Fruit fly (Drosophila melanogaster) whole organism, embryonic: ENCODE measurements around the gene Erk7.
A peak's percentile ranks its signal among the peaks of the same experiment; 100 is the strongest.

Experiments
- Ada2b ChIP-seq: fragments of 200-800 bp; sonication (Bioruptor generic); IDR thresholded peaks from 2 replicates; pipeline ENCODE4 v1.3.6; 2022; ENCODE audit warnings: missing biosample characterization, missing genetic modification characterization
- Bgb ChIP-seq: fragments of 200-800 bp; sonication (Bioruptor generic); IDR thresholded peaks from 2 replicates; pipeline ENCODE4 v1.3.6; 2022; ENCODE audit warnings: missing biosample characterization, missing genetic modification characterization; ENCODE audit not compliant: partially characterized antibody
- CG10267 ChIP-seq: fragments of 200-800 bp; sonication (Bioruptor generic); optimal IDR thresholded peaks from 2 replicates; lab custom pipeline; 2018; ENCODE audit warnings: missing biosample characterization, mild to moderate bottlenecking, missing genetic modification characterization, moderate library complexity
- CG11560 ChIP-seq: fragments of 200-800 bp; sonication (Bioruptor generic); IDR thresholded peaks from 3 replicates; pipeline ENCODE4 v1.3.6; 2022; ENCODE audit warnings: missing biosample characterization, missing genetic modification characterization
- CG11695 ChIP-seq: fragments of 200-800 bp; sonication (Bioruptor generic); IDR thresholded peaks from 3 replicates; pipeline ENCODE4 v1.3.6; 2022; ENCODE audit warnings: missing biosample characterization, missing genetic modification characterization
- CG14050 ChIP-seq: fragments of 200-800 bp; sonication (Bioruptor generic); IDR thresholded peaks from 3 replicates; pipeline ENCODE4 v1.3.6; 2022; ENCODE audit warnings: missing biosample characterization, missing genetic modification characterization
- CG1792 ChIP-seq: fragments of 200-800 bp; sonication (Bioruptor generic); optimal IDR thresholded peaks from 2 replicates; lab custom pipeline; 2016; ENCODE audit warnings: missing biosample characterization, missing genetic modification characterization
- CG18011 ChIP-seq: fragments of 200-800 bp; sonication (Bioruptor generic); optimal IDR thresholded peaks from 2 replicates; lab custom pipeline; 2017; ENCODE audit warnings: missing biosample characterization, missing genetic modification characterization, mild to moderate bottlenecking, moderate library complexity, missing genotype
- CG18764 ChIP-seq: fragments of 200-800 bp; sonication (Bioruptor generic); optimal IDR thresholded peaks from 3 replicates; lab custom pipeline; 2016; ENCODE audit warnings: missing biosample characterization, missing genetic modification characterization
- CG3281 ChIP-seq: fragments of 200-800 bp; sonication (Bioruptor generic); optimal IDR thresholded peaks from 3 replicates; lab custom pipeline; 2017; ENCODE audit warnings: missing biosample characterization, mild to moderate bottlenecking, missing genetic modification characterization
- CG34224 ChIP-seq: fragments of 200-800 bp; sonication (Bioruptor generic); IDR thresholded peaks from 3 replicates; pipeline ENCODE4 v1.3.6; 2022; ENCODE audit warnings: missing biosample characterization, missing genetic modification characterization; ENCODE audit not compliant: partially characterized antibody
- CG4282 ChIP-seq: fragments of 200-800 bp; sonication (Bioruptor generic); optimal IDR thresholded peaks from 2 replicates; lab custom pipeline; 2016; ENCODE audit warnings: missing biosample characterization, missing genetic modification characterization
- CG4404 ChIP-seq: fragments of 200-800 bp; sonication (Bioruptor generic); IDR thresholded peaks from 2 replicates; pipeline ENCODE4 v1.3.6; 2022; ENCODE audit warnings: missing biosample characterization, missing genetic modification characterization
- CG4854 ChIP-seq: fragments of 200-800 bp; sonication (Bioruptor generic); optimal IDR thresholded peaks from 2 replicates; lab custom pipeline; 2016; ENCODE audit warnings: missing biosample characterization, missing genetic modification characterization, inconsistent platforms
- CG6683 ChIP-seq: fragments of 200-800 bp; sonication (Bioruptor generic); optimal IDR thresholded peaks from 2 replicates; lab custom pipeline; 2017; ENCODE audit warnings: missing biosample characterization, mild to moderate bottlenecking, missing genetic modification characterization, missing genetic modification reagents
- CG9437 ChIP-seq: fragments of 200-800 bp; sonication (Bioruptor generic); optimal IDR thresholded peaks from 2 replicates; lab custom pipeline; 2018; ENCODE audit warnings: missing biosample characterization, mild to moderate bottlenecking, missing genetic modification characterization
- CG9727 ChIP-seq: fragments of 200-800 bp; sonication (Bioruptor generic); optimal IDR thresholded peaks from 3 replicates; lab custom pipeline; 2017; ENCODE audit warnings: missing biosample characterization, mild to moderate bottlenecking, missing genetic modification characterization
- CG9932 ChIP-seq: fragments of 200-800 bp; sonication (Bioruptor generic); IDR thresholded peaks from 2 replicates; pipeline ENCODE4 v1.3.6; 2022; ENCODE audit warnings: missing biosample characterization, missing genetic modification characterization
- D19B ChIP-seq: fragments of 200-800 bp; sonication (Bioruptor generic); optimal IDR thresholded peaks from 2 replicates; lab custom pipeline; 2017; ENCODE audit warnings: missing biosample characterization, mild to moderate bottlenecking, missing genetic modification characterization
- Deaf1 ChIP-seq: fragments of 200-800 bp; optimal IDR thresholded peaks from 3 replicates; lab custom pipeline; 2019; ENCODE audit warnings: missing biosample characterization, mild to moderate bottlenecking, missing genetic modification characterization, moderate library complexity
- E2f1 ChIP-seq: fragments of 200-800 bp; sonication (Bioruptor generic); IDR thresholded peaks from 2 replicates; pipeline ENCODE4 v1.3.6; 2022; ENCODE audit warnings: missing biosample characterization, missing genetic modification characterization
- E2f2 ChIP-seq: fragments of 200-800 bp; sonication (Bioruptor generic); IDR thresholded peaks from 2 replicates; pipeline ENCODE4 v1.3.6; 2022; ENCODE audit warnings: missing biosample characterization, missing genetic modification characterization
- Elba2 ChIP-seq: fragments of 200-800 bp; sonication (Bioruptor generic); optimal IDR thresholded peaks from 3 replicates; lab custom pipeline; 2016; ENCODE audit warnings: missing biosample characterization, missing genetic modification characterization
- Ets97D ChIP-seq: fragments of 200-800 bp; sonication (Bioruptor generic); optimal IDR thresholded peaks from 3 replicates; lab custom pipeline; 2016; ENCODE audit warnings: missing biosample characterization, missing genetic modification characterization
- HLH4C ChIP-seq: fragments of 200-800 bp; sonication (Bioruptor generic); IDR thresholded peaks from 3 replicates; pipeline ENCODE4 v1.3.6; 2022; ENCODE audit warnings: missing biosample characterization, missing genetic modification characterization; ENCODE audit not compliant: partially characterized antibody
- HmgD ChIP-seq: fragments of 200-800 bp; sonication (Bioruptor generic); optimal IDR thresholded peaks from 3 replicates; lab custom pipeline; 2016; ENCODE audit warnings: missing biosample characterization, missing genetic modification characterization
- Hmr ChIP-seq: fragments of 200-800 bp; sonication (Bioruptor generic); optimal IDR thresholded peaks from 3 replicates; lab custom pipeline; 2017; ENCODE audit warnings: mild to moderate bottlenecking, missing biosample characterization, missing genetic modification reagents, missing genetic modification characterization
- Hr3 ChIP-seq: fragments of 200-800 bp; sonication (Bioruptor generic); optimal IDR thresholded peaks from 3 replicates; lab custom pipeline; 2016; ENCODE audit warnings: missing biosample characterization, missing genetic modification characterization
- NC2β ChIP-seq: fragments of 200-800 bp; sonication (Bioruptor generic); optimal IDR thresholded peaks from 2 replicates; lab custom pipeline; 2016; ENCODE audit warnings: missing biosample characterization, missing genetic modification characterization
- Neu2 ChIP-seq: fragments of 200-800 bp; sonication (Bioruptor generic); optimal IDR thresholded peaks from 3 replicates; lab custom pipeline; 2016; ENCODE audit warnings: missing biosample characterization, missing genetic modification characterization, borderline replicate concordance
- Rfx ChIP-seq: fragments of 200-800 bp; sonication (Bioruptor generic); IDR thresholded peaks from 2 replicates; pipeline ENCODE4 v1.3.6; 2022; ENCODE audit warnings: missing biosample characterization, missing genetic modification characterization
- Sin3A ChIP-seq: fragments of >200 bp; optimal IDR thresholded peaks from 2 replicates; lab custom pipeline; 2018
- Vsx1 ChIP-seq: fragments of 200-800 bp; sonication (Bioruptor generic); optimal IDR thresholded peaks from 2 replicates; lab custom pipeline; 2017; ENCODE audit warnings: missing biosample characterization, mild to moderate bottlenecking, missing genetic modification characterization, missing genetic modification reagents
- Xrp1 ChIP-seq: fragments of 200-800 bp; sonication (Bioruptor generic); IDR thresholded peaks from 2 replicates; pipeline ENCODE4 v1.3.6; 2022; ENCODE audit warnings: missing biosample characterization, missing genetic modification characterization
- abd-A ChIP-seq: fragments of 200-800 bp; sonication (Bioruptor generic); optimal IDR thresholded peaks from 3 replicates; lab custom pipeline; 2019; ENCODE audit warnings: missing biosample characterization, mild to moderate bottlenecking, missing genetic modification characterization, moderate library complexity
- ac ChIP-seq: fragments of 200-800 bp; sonication (Bioruptor generic); optimal IDR thresholded peaks from 3 replicates; lab custom pipeline; 2017; ENCODE audit warnings: missing biosample characterization, mild to moderate bottlenecking, missing genetic modification characterization
- az2 ChIP-seq: fragments of 200-800 bp; sonication (Bioruptor generic); optimal IDR thresholded peaks from 3 replicates; lab custom pipeline; 2016; ENCODE audit warnings: missing biosample characterization, missing genetic modification characterization
- bab2 ChIP-seq: fragments of 200-800 bp; sonication (Bioruptor generic); optimal IDR thresholded peaks from 2 replicates; lab custom pipeline; 2016; ENCODE audit warnings: missing biosample characterization, missing genetic modification characterization
- bbx ChIP-seq: fragments of 200-800 bp; sonication (Bioruptor generic); IDR thresholded peaks from 2 replicates; pipeline ENCODE4 v1.3.6; 2022; ENCODE audit warnings: missing biosample characterization, missing genetic modification characterization; ENCODE audit not compliant: partially characterized antibody
- disco-r ChIP-seq: fragments of 200-800 bp; sonication (Bioruptor generic); optimal IDR thresholded peaks from 2 replicates; lab custom pipeline; 2016; ENCODE audit warnings: missing biosample characterization, missing genetic modification characterization
- fd96Cb ChIP-seq: fragments of 200-800 bp; sonication (Bioruptor generic); optimal IDR thresholded peaks from 2 replicates; lab custom pipeline; 2018; ENCODE audit warnings: missing biosample characterization, mild to moderate bottlenecking, missing genetic modification characterization, moderate library complexity
- gro ChIP-seq: fragments of 200-800 bp; sonication (Bioruptor generic); optimal IDR thresholded peaks from 2 replicates; lab custom pipeline; 2016; ENCODE audit warnings: missing biosample characterization, missing genetic modification characterization
- insv ChIP-seq, 2 experiments: fragments of 200-800 bp; sonication (Bioruptor generic); optimal IDR thresholded peaks; 3 replicates each; lab custom pipeline; 2016 to 2018; ENCODE audit warnings: missing biosample characterization in 2 of 2, missing genetic modification characterization in 2 of 2
- jigr1 ChIP-seq: fragments of 200-800 bp; sonication (Bioruptor generic); IDR thresholded peaks from 3 replicates; pipeline ENCODE4 v1.3.6; 2022; ENCODE audit warnings: missing biosample characterization, missing genetic modification characterization
- jing ChIP-seq: fragments of 200-800 bp; sonication (Bioruptor generic); optimal IDR thresholded peaks from 2 replicates; lab custom pipeline; 2018; ENCODE audit warnings: missing biosample characterization, mild to moderate bottlenecking, missing genetic modification characterization
- lilli ChIP-seq: fragments of 200-800 bp; sonication (Bioruptor generic); optimal IDR thresholded peaks from 3 replicates; lab custom pipeline; 2016; ENCODE audit warnings: missing biosample characterization, missing genetic modification characterization
- mam ChIP-seq: fragments of 200-800 bp; sonication (Bioruptor generic); optimal IDR thresholded peaks from 3 replicates; lab custom pipeline; 2016; ENCODE audit warnings: missing biosample characterization, missing genetic modification characterization
- pnt ChIP-seq: fragments of 200-800 bp; sonication (Bioruptor generic); optimal IDR thresholded peaks from 3 replicates; lab custom pipeline; 2016; ENCODE audit warnings: missing biosample characterization, missing genetic modification characterization
- shn ChIP-seq: fragments of 200-800 bp; sonication (Bioruptor generic); optimal IDR thresholded peaks from 3 replicates; lab custom pipeline; 2016; ENCODE audit warnings: missing biosample characterization, missing genetic modification characterization
- vfl ChIP-seq: fragments of 200-800 bp; sonication (Bioruptor generic); optimal IDR thresholded peaks from 2 replicates; lab custom pipeline; 2016; ENCODE audit warnings: missing biosample characterization, missing genetic modification characterization
- zen ChIP-seq: fragments of 200-800 bp; sonication (Bioruptor generic); optimal IDR thresholded peaks from 3 replicates; lab custom pipeline; 2018; ENCODE audit warnings: missing biosample characterization, mild to moderate bottlenecking, missing genetic modification characterization, moderate library complexity

Erk7 gene

DNA sequence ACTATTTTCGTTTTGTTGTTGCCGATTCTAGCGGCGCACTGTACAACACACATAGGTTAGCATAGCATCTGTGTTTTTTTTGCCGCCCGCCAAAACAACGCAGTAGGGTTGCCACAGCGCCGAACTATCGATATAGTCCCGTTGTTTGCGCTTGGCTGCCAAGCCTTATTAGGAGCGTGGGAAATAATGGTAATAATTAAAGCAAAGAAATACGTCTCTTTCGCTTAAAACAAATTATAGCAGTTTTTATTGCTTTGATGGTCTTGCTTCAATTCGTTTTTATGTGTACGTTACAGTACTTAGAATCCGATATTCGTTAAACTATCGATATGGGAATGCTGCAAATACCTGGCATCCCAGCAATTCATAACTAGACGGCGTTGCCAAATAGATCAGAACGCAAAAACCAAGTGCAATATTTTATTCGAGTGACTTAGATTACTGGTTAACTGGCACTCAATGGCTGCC is 24.0 kb downstream of the Erk7 start, which contains the start of the genes mxc and Larp7 (continued):
- TF ChIP-seq ac (GFP tag; lab: Kevin White, UChicago): no peak
- TF ChIP-seq CG34224 (GFP tag; lab: Robert Waterston, UW): peak; percentile 83
- TF ChIP-seq Bgb: peak; percentile 73
- TF ChIP-seq CG4282 (GFP tag; lab: Kevin White, UChicago): peak; percentile 16
- TF ChIP-seq jigr1 (GFP tag; lab: Robert Waterston, UW): 0 out of 3 replicates have a peak, but pooled peaks have one; percentile 15
- no peak for TF ChIP-seq disco-r (GFP tag; lab: Kevin White, UChicago)
- TF ChIP-seq zen (tag; lab: Kevin White, UChicago): peak; percentile 41
- no peak for TF ChIP-seq Vsx1 (GFP tag; lab: Kevin White, UChicago)
- no peak for TF ChIP-seq Hmr (GFP tag; lab: Kevin White, UChicago)
- peak; percentile 80 for TF ChIP-seq HLH4C (GFP tag; lab: Robert Waterston, UW)
- no peak; the same call in 1 of the 2 replicates for TF ChIP-seq Xrp1 (GFP tag; lab: Robert Waterston, UW)
- TF ChIP-seq bab2 (GFP tag; lab: Kevin White, UChicago): peak; percentile 59
- no peak for TF ChIP-seq abd-A (tag; lab: Kevin White, UChicago)
- peak; percentile 63 for TF ChIP-seq shn (GFP tag; lab: Kevin White, UChicago)
- TF ChIP-seq CG1792 (GFP tag; lab: Kevin White, UChicago): peak; percentile 43
- no peak for TF ChIP-seq jing (GFP tag; lab: Kevin White, UChicago)
- TF ChIP-seq Ets97D (GFP tag; lab: Kevin White, UChicago): peak; percentile 64
- peak; percentile 51 for TF ChIP-seq HmgD
- no peak for TF ChIP-seq Ada2b (GFP tag; lab: Robert Waterston, UW)
- TF ChIP-seq Elba2: peak; percentile 82
- peak; percentile 74 for TF ChIP-seq lilli
- peak in 1 of 2 experiments; percentile 63 for TF ChIP-seq insv (GFP tag; optimal IDR thresholded peaks at IDR 0.05; lab: Kevin White, UChicago)
- peak; percentile 61 for TF ChIP-seq CG9727 (GFP tag; lab: Kevin White, UChicago)
- TF ChIP-seq Neu2 (GFP tag; lab: Kevin White, UChicago): no peak
- no peak for TF ChIP-seq CG4854 (GFP tag; lab: Kevin White, UChicago)
- TF ChIP-seq CG18764 (GFP tag; lab: Kevin White, UChicago): peak; percentile 5
- TF ChIP-seq CG9932 (GFP tag; lab: Robert Waterston, UW): peak; percentile 80
- no peak for TF ChIP-seq D19B (GFP tag; lab: Kevin White, UChicago)
- TF ChIP-seq E2f2 (GFP tag; lab: Robert Waterston, UW): peak; percentile 77
- peak; percentile 47 for TF ChIP-seq vfl (GFP tag; lab: Kevin White, UChicago)
- peak; percentile 3 for TF ChIP-seq fd96Cb (tag; lab: Kevin White, UChicago)
- peak; percentile 69 for TF ChIP-seq mam (GFP tag; lab: Kevin White, UChicago)
- TF ChIP-seq CG11695 (GFP tag; lab: Robert Waterston, UW): no peak
- TF ChIP-seq az2 (GFP tag; lab: Kevin White, UChicago): peak; percentile 48
- TF ChIP-seq E2f1 (GFP tag; lab: Robert Waterston, UW): peak; percentile 72
- TF ChIP-seq pnt (GFP tag; lab: Kevin White, UChicago): peak; percentile 67
- peak; percentile 80 for TF ChIP-seq CG10267 (tag; lab: Kevin White, UChicago)
- peak; percentile 24; the same call in 1 of the 3 replicates for TF ChIP-seq CG14050 (GFP tag; lab: Robert Waterston, UW)
- TF ChIP-seq Sin3A (lab: Kevin White, UChicago): peak; percentile 98
- 0 out of 3 replicates have a peak, but pooled peaks have one; percentile 50 for TF ChIP-seq CG11560 (tag; lab: Robert Waterston, UW)
- peak; percentile 44 for TF ChIP-seq CG9437
- TF ChIP-seq CG18011: no peak
- TF ChIP-seq gro (GFP tag; lab: Kevin White, UChicago): peak; percentile 81
- peak; percentile 67 for TF ChIP-seq Hr3 (GFP tag; lab: Kevin White, UChicago)
- TF ChIP-seq CG6683 (GFP tag; lab: Kevin White, UChicago): no peak
- TF ChIP-seq Deaf1: no peak
- peak; percentile 68 for TF ChIP-seq CG4404 (GFP tag; lab: Robert Waterston, UW)
- peak; percentile 62 for TF ChIP-seq bbx (GFP tag; lab: Robert Waterston, UW)
- peak; percentile 36 for TF ChIP-seq NC2β
- TF ChIP-seq CG3281 (GFP tag; lab: Kevin White, UChicago): no peak
- peak; percentile 64 for TF ChIP-seq Rfx (GFP tag; lab: Robert Waterston, UW)
